Worm (Caenorhabditis elegans): ENCODE results near the gene col-151.

DNA sequence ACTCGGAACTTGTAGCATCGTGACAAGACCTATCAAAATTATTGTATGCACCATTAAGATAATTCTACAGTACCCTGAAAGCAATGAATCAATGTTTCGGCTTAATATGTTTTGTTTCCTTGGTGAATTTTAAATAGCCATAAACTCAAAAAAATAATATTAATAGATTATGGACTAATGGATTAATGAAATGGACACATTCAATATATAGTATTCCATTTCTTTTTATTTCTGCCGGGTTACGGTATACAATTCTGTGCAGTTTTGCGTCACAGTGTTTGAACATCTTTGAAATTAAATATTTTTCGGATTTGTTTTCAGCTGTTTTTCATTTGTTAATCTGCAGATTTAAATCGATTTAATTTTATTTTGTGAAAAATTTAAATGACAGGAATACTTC is 41.6 kb upstream of the col-151 start, which contains the start of gene set-22:
- TF ChIP-seq ces-1 (GFP tag; optimal IDR thresholded peaks at IDR 0.05): no peak
- no peak for TF ChIP-seq nhr-237 (tag; optimal IDR thresholded peaks at IDR 0.05)
- no peak for TF ChIP-seq hlh-1 (tag; optimal IDR thresholded peaks at IDR 0.05)
- TF ChIP-seq tbx-8 (GFP tag; optimal IDR thresholded peaks at IDR 0.05): no peak

Data from whole organism, mixed stage, embryonic.